Fruit fly (Drosophila melanogaster) whole organism, prepupa: ENCODE measurements around the gene Atxn7.

Experiments used
- Blimp-1 ChIP-seq: fragments of 200-800 bp; sonication (Bioruptor generic); optimal IDR thresholded peaks from 3 replicates; lab custom pipeline; 2017; ENCODE audit warnings: missing biosample characterization, missing genetic modification characterization, mild to moderate bottlenecking, moderate library complexity, missing genetic modification reagents
- CG10631 ChIP-seq: fragments of 200-800 bp; sonication (Bioruptor generic); optimal IDR thresholded peaks from 2 replicates; lab custom pipeline; 2016; ENCODE audit warnings: missing biosample characterization, missing genetic modification characterization
- CG11294 ChIP-seq: fragments of 200-800 bp; sonication (Bioruptor generic); IDR thresholded peaks from 2 replicates; pipeline ENCODE4 v1.3.6; 2022; ENCODE audit warnings: missing biosample characterization, missing genetic modification characterization
- CG11762 ChIP-seq: fragments of 200-800 bp; sonication (Bioruptor generic); optimal IDR thresholded peaks from 3 replicates; lab custom pipeline; 2016; ENCODE audit warnings: missing biosample characterization, missing genetic modification characterization; ENCODE audit not compliant: insufficient read depth
- CG15336 ChIP-seq: fragments of 200-800 bp; sonication (Bioruptor generic); IDR thresholded peaks from 2 replicates; pipeline ENCODE4 v1.3.6; 2022; ENCODE audit warnings: missing biosample characterization, missing genetic modification characterization
- CG1621 ChIP-seq: fragments of 200-800 bp; sonication (Bioruptor generic); optimal IDR thresholded peaks from 3 replicates; lab custom pipeline; 2018; ENCODE audit warnings: missing biosample characterization, mild to moderate bottlenecking, missing genetic modification characterization
- CG16779 ChIP-seq: fragments of 200-800 bp; sonication (Bioruptor generic); optimal IDR thresholded peaks from 3 replicates; lab custom pipeline; 2017; ENCODE audit warnings: missing biosample characterization, mild to moderate bottlenecking, missing genetic modification characterization
- CG3032 ChIP-seq: fragments of 200-800 bp; optimal IDR thresholded peaks from 2 replicates; lab custom pipeline; 2019; ENCODE audit warnings: missing biosample characterization, mild to moderate bottlenecking, missing genetic modification characterization, moderate library complexity
- CG31627 ChIP-seq: fragments of 200-800 bp; sonication (Bioruptor generic); optimal IDR thresholded peaks from 3 replicates; lab custom pipeline; 2016; ENCODE audit warnings: missing biosample characterization, missing genetic modification characterization
- CG32006 ChIP-seq: fragments of 200-800 bp; sonication (Bioruptor generic); optimal IDR thresholded peaks from 3 replicates; lab custom pipeline; 2017; ENCODE audit warnings: missing biosample characterization, mild to moderate bottlenecking, missing genetic modification characterization
- CG34406 ChIP-seq: fragments of 200-800 bp; sonication (Bioruptor generic); optimal IDR thresholded peaks from 3 replicates; lab custom pipeline; 2016; ENCODE audit warnings: missing biosample characterization, missing genetic modification characterization
- CG3919 ChIP-seq: fragments of 200-800 bp; sonication (Bioruptor generic); optimal IDR thresholded peaks from 3 replicates; lab custom pipeline; 2016; ENCODE audit warnings: missing biosample characterization, missing genetic modification characterization
- CG4318 ChIP-seq: fragments of 200-800 bp; sonication (Bioruptor generic); optimal IDR thresholded peaks from 3 replicates; lab custom pipeline; 2017; ENCODE audit warnings: missing biosample characterization, mild to moderate bottlenecking, missing genetic modification characterization
- CG6163 ChIP-seq: fragments of 200-800 bp; sonication (Bioruptor generic); IDR thresholded peaks from 3 replicates; pipeline ENCODE4 v1.3.6; 2022; ENCODE audit warnings: missing biosample characterization, missing genetic modification characterization
- CG6276 ChIP-seq: fragments of 200-800 bp; sonication (Bioruptor generic); optimal IDR thresholded peaks from 2 replicates; lab custom pipeline; 2017; ENCODE audit warnings: missing biosample characterization, mild to moderate bottlenecking, missing genetic modification characterization
- CG6808 ChIP-seq: fragments of 200-800 bp; sonication (Bioruptor generic); optimal IDR thresholded peaks from 3 replicates; lab custom pipeline; 2017; ENCODE audit warnings: missing biosample characterization, missing genetic modification characterization, mild to moderate bottlenecking, moderate library complexity, missing genetic modification reagents
- CG7368 ChIP-seq: fragments of 200-800 bp; sonication (Bioruptor generic); optimal IDR thresholded peaks from 3 replicates; lab custom pipeline; 2016; ENCODE audit warnings: missing biosample characterization, missing genetic modification characterization
- CG8119 ChIP-seq: fragments of 200-800 bp; sonication (Bioruptor generic); IDR thresholded peaks from 3 replicates; pipeline ENCODE4 v1.3.6; 2022; ENCODE audit warnings: missing biosample characterization, missing genetic modification characterization
- CG8319 ChIP-seq: fragments of 200-800 bp; sonication (Bioruptor generic); optimal IDR thresholded peaks from 3 replicates; lab custom pipeline; 2016; ENCODE audit warnings: missing biosample characterization, missing genetic modification characterization
- CG8632 ChIP-seq: fragments of 200-800 bp; sonication (Bioruptor generic); optimal IDR thresholded peaks from 3 replicates; lab custom pipeline; 2016; ENCODE audit warnings: missing biosample characterization, missing genetic modification characterization
- CG9139 ChIP-seq: fragments of 200-800 bp; sonication (Bioruptor generic); optimal IDR thresholded peaks from 3 replicates; lab custom pipeline; 2017; ENCODE audit warnings: missing biosample characterization, mild to moderate bottlenecking, missing genetic modification characterization
- Eip75B ChIP-seq: fragments of 200-800 bp; sonication (Bioruptor generic); optimal IDR thresholded peaks from 3 replicates; lab custom pipeline; 2016; ENCODE audit warnings: missing biosample characterization, missing genetic modification characterization
- Eip78C ChIP-seq: fragments of 200-800 bp; sonication (Bioruptor generic); peaks from one replicate; lab custom pipeline; 2016; ENCODE audit warnings: missing biosample characterization, missing genetic modification characterization
- Eip93F ChIP-seq: fragments of 200-800 bp; sonication (Bioruptor generic); optimal IDR thresholded peaks from 2 replicates; lab custom pipeline; 2016; ENCODE audit warnings: missing biosample characterization, mild to moderate bottlenecking, missing genetic modification characterization
- Ets21C ChIP-seq: fragments of 200-800 bp; sonication (Bioruptor generic); optimal IDR thresholded peaks from 3 replicates; lab custom pipeline; 2016; ENCODE audit warnings: missing biosample characterization, missing genetic modification characterization
- Ets96B ChIP-seq: fragments of 200-800 bp; optimal IDR thresholded peaks from 2 replicates; lab custom pipeline; 2019; ENCODE audit warnings: missing biosample characterization, mild to moderate bottlenecking, missing genetic modification characterization, moderate library complexity
- Gug ChIP-seq: fragments of 200-800 bp; sonication (Bioruptor generic); IDR thresholded peaks from 2 replicates; pipeline ENCODE4 v1.3.6; 2022; ENCODE audit warnings: missing biosample characterization, missing genetic modification characterization
- Hr38 ChIP-seq: sonication (Bioruptor generic); optimal IDR thresholded peaks from 2 replicates; lab custom pipeline; 2016; ENCODE audit warnings: missing biosample characterization, missing genetic modification characterization
- Hr39 ChIP-seq: fragments of 200-800 bp; sonication (Bioruptor generic); optimal IDR thresholded peaks from 2 replicates; lab custom pipeline; 2016; ENCODE audit warnings: missing biosample characterization, missing genetic modification characterization
- Hr4 ChIP-seq: fragments of 200-800 bp; sonication (Bioruptor generic); optimal IDR thresholded peaks from 3 replicates; lab custom pipeline; 2016; ENCODE audit warnings: missing biosample characterization, missing genetic modification characterization
- Lpt ChIP-seq: fragments of 200-800 bp; sonication (Bioruptor generic); optimal IDR thresholded peaks from 3 replicates; lab custom pipeline; 2016; ENCODE audit warnings: missing biosample characterization, missing genetic modification characterization
- Met ChIP-seq: fragments of 200-800 bp; sonication (Bioruptor generic); optimal IDR thresholded peaks from 3 replicates; lab custom pipeline; 2016; ENCODE audit warnings: missing biosample characterization, missing genetic modification characterization
- Smox ChIP-seq: fragments of 200-800 bp; sonication (Bioruptor generic); optimal IDR thresholded peaks from 3 replicates; lab custom pipeline; 2016; ENCODE audit warnings: missing biosample characterization, missing genetic modification characterization
- Sox102F ChIP-seq: fragments of 200-800 bp; sonication (Bioruptor generic); optimal IDR thresholded peaks from 2 replicates; lab custom pipeline; 2016; ENCODE audit warnings: missing biosample characterization, mild to moderate bottlenecking, missing genetic modification characterization
- Sox14 ChIP-seq: fragments of 200-800 bp; sonication (Bioruptor generic); optimal IDR thresholded peaks from 3 replicates; lab custom pipeline; 2016; ENCODE audit warnings: missing biosample characterization, missing genetic modification characterization
- Sox15 ChIP-seq: fragments of 200-800 bp; sonication (Bioruptor generic); optimal IDR thresholded peaks from 3 replicates; lab custom pipeline; 2016; ENCODE audit warnings: missing biosample characterization, missing genetic modification characterization
- acj6 ChIP-seq: fragments of 200-800 bp; sonication (Bioruptor generic); optimal IDR thresholded peaks from 3 replicates; lab custom pipeline; 2016; ENCODE audit warnings: missing biosample characterization, missing genetic modification characterization
- dac ChIP-seq: fragments of 200-800 bp; sonication (Bioruptor generic); optimal IDR thresholded peaks from 2 replicates; lab custom pipeline; 2017; ENCODE audit warnings: missing biosample characterization, mild to moderate bottlenecking, missing genetic modification characterization
- dsx ChIP-seq: fragments of 200-800 bp; optimal IDR thresholded peaks from 3 replicates; lab custom pipeline; 2019; ENCODE audit warnings: missing biosample characterization, mild to moderate bottlenecking, missing genetic modification characterization, moderate library complexity; ENCODE audit not compliant: poor library complexity, severe bottlenecking
- esn ChIP-seq: fragments of 200-800 bp; sonication (Bioruptor generic); optimal IDR thresholded peaks from 2 replicates; lab custom pipeline; 2016; ENCODE audit warnings: missing biosample characterization, mild to moderate bottlenecking, missing genetic modification characterization, moderate library complexity
- fd59A ChIP-seq: fragments of 200-800 bp; sonication (Bioruptor generic); optimal IDR thresholded peaks from 2 replicates; lab custom pipeline; 2017; ENCODE audit warnings: missing biosample characterization, mild to moderate bottlenecking, missing genetic modification characterization, missing genetic modification reagents
- fd85E ChIP-seq: fragments of 200-800 bp; sonication (Bioruptor generic); optimal IDR thresholded peaks from 3 replicates; lab custom pipeline; 2016; ENCODE audit warnings: missing biosample characterization, missing genetic modification characterization
- fkh ChIP-seq: fragments of 200-800 bp; sonication (Bioruptor generic); optimal IDR thresholded peaks from 3 replicates; lab custom pipeline; 2017; ENCODE audit warnings: missing biosample characterization, mild to moderate bottlenecking, missing genetic modification characterization, moderate library complexity
- lz ChIP-seq: fragments of 200-800 bp; sonication (Bioruptor generic); optimal IDR thresholded peaks from 3 replicates; lab custom pipeline; 2016; ENCODE audit warnings: missing biosample characterization, missing genetic modification characterization
- net ChIP-seq: fragments of 200-800 bp; sonication (Bioruptor generic); optimal IDR thresholded peaks from 3 replicates; lab custom pipeline; 2016; ENCODE audit warnings: missing biosample characterization, missing genetic modification characterization
- pdm3 ChIP-seq: fragments of 200-800 bp; sonication (Bioruptor generic); optimal IDR thresholded peaks from 3 replicates; lab custom pipeline; 2016; ENCODE audit warnings: missing biosample characterization, missing genetic modification characterization
- salr ChIP-seq, 2 experiments: fragments of 200-800 bp; sonication (Bioruptor generic); optimal IDR thresholded peaks; 3 replicates each; lab custom pipeline; 2016 to 2018; ENCODE audit warnings: missing biosample characterization in 2 of 2, missing genetic modification characterization in 2 of 2, mild to moderate bottlenecking in 1 of 2
- spab ChIP-seq: fragments of 200-800 bp; sonication (Bioruptor generic); optimal IDR thresholded peaks from 2 replicates; lab custom pipeline; 2017; ENCODE audit warnings: missing biosample characterization, mild to moderate bottlenecking, missing genetic modification characterization, missing genetic modification reagents
- ss ChIP-seq, 2 experiments: fragments of 200-800 bp; sonication (Bioruptor generic); optimal IDR thresholded peaks; 2 replicates in 1 of 2; 3 replicates in 1 of 2; lab custom pipeline; 2017 to 2018; ENCODE audit warnings: mild to moderate bottlenecking in 2 of 2, missing biosample characterization in 2 of 2, missing genetic modification characterization in 2 of 2, moderate library complexity in 1 of 2
- svp ChIP-seq: fragments of 200-800 bp; sonication (Bioruptor generic); peaks from one replicate; lab custom pipeline; 2016; ENCODE audit warnings: missing biosample characterization, missing genetic modification characterization
- topi ChIP-seq: fragments of 200-800 bp; sonication (Bioruptor generic); optimal IDR thresholded peaks from 3 replicates; lab custom pipeline; 2016; ENCODE audit warnings: missing biosample characterization, missing genetic modification characterization
- vri ChIP-seq: fragments of 200-800 bp; sonication (Bioruptor generic); optimal IDR thresholded peaks from 3 replicates; lab custom pipeline; 2016; ENCODE audit warnings: missing biosample characterization, mild to moderate bottlenecking, missing genetic modification characterization

The Atxn7 gene

DNA sequence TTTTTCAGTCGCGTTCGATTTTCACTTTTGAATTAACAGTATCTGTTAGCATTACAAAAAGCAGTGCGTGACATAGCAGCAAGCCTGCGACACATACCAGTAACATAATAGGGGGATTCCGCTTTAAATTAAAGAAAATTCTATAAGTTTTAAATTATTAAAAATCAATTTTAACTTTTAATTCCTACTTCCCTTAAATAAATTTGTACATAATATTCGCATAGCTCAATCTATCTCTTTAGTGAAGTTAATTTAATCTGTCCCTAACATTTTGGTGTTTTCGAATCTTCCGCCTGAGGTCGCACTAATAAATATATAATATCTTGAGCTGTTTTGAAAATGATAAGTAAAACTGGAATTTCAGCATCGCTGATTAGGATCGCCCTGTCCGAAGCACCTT is 44.8 kb downstream of the Atxn7 start, which contains the start of gene CG9886:
TSS of gene CG9886 (plus strand) at position 341 of the 400 bp plus-strand sequence.
- no peak for TF ChIP-seq dac (GFP tag; lab: Kevin White, UChicago)
- no peak for TF ChIP-seq CG4318 (GFP tag; lab: Kevin White, UChicago)
- TF ChIP-seq Gug (GFP tag; lab: Robert Waterston, UW), result no peak
- TF ChIP-seq salr (GFP tag; optimal IDR thresholded peaks at IDR 0.05; lab: Kevin White, UChicago), result peak in 1 of 2 experiments; percentile 25
- no peak for TF ChIP-seq Sox15 (GFP tag; lab: Kevin White, UChicago)
- TF ChIP-seq CG34406 (GFP tag; lab: Kevin White, UChicago), result peak; percentile 49
- no peak for TF ChIP-seq CG6276 (GFP tag; lab: Kevin White, UChicago)
- TF ChIP-seq Ets96B (tag; lab: Kevin White, UChicago), result peak; percentile 58
- TF ChIP-seq fd85E (GFP tag; lab: Kevin White, UChicago), result no peak
- no peak for TF ChIP-seq fd59A (GFP tag; lab: Kevin White, UChicago)
- no peak for TF ChIP-seq fkh (GFP tag; lab: Kevin White, UChicago)
- TF ChIP-seq topi (GFP tag; lab: Kevin White, UChicago), result peak; percentile 33
- no peak for TF ChIP-seq CG16779
- no peak for TF ChIP-seq ss (GFP tag; optimal IDR thresholded peaks at IDR 0.05; lab: Kevin White, UChicago)
- TF ChIP-seq CG9139 (GFP tag; lab: Kevin White, UChicago), result no peak
- TF ChIP-seq Blimp-1 (GFP tag; lab: Kevin White, UChicago), result no peak
- peak; percentile 34 for TF ChIP-seq Sox14 (GFP tag; lab: Kevin White, UChicago)
- TF ChIP-seq lz, result peak; percentile 52
- TF ChIP-seq CG6808 (GFP tag; lab: Kevin White, UChicago), result no peak
- TF ChIP-seq vri (GFP tag; lab: Kevin White, UChicago), result peak; percentile 37
- no peak for TF ChIP-seq CG1621
- TF ChIP-seq CG32006, result peak; percentile 50
- no peak for TF ChIP-seq Hr38 (GFP tag; lab: Kevin White, UChicago)
- TF ChIP-seq Smox (GFP tag; lab: Kevin White, UChicago), result peak; percentile 62
- TF ChIP-seq Lpt, result peak; percentile 3
- TF ChIP-seq Eip78C (GFP tag; lab: Kevin White, UChicago), result peak; percentile 87
- peak; percentile 33 for TF ChIP-seq CG8632
- TF ChIP-seq CG10631 (GFP tag; lab: Kevin White, UChicago), result peak; percentile 43
- TF ChIP-seq Hr39, result peak; percentile 34
- TF ChIP-seq Sox102F, result peak; percentile 36
- TF ChIP-seq Met (GFP tag; lab: Kevin White, UChicago), result peak; percentile 29
- peak; percentile 60 for TF ChIP-seq CG15336
- TF ChIP-seq CG3919, result peak; percentile 41
- TF ChIP-seq net (GFP tag; lab: Kevin White, UChicago), result peak; percentile 22
- no peak for TF ChIP-seq CG11762
- peak; percentile 80 for TF ChIP-seq svp (GFP tag; lab: Kevin White, UChicago)
- TF ChIP-seq acj6 (GFP tag; lab: Kevin White, UChicago), result peak; percentile 55
- peak; percentile 47; the same call in 2 of the 3 replicates for TF ChIP-seq CG8119 (GFP tag; lab: Robert Waterston, UW)
- peak; percentile 23 for TF ChIP-seq Eip75B (GFP tag; lab: Kevin White, UChicago)
- TF ChIP-seq dsx (GFP tag; lab: Kevin White, UChicago), result no peak
- TF ChIP-seq CG8319 (GFP tag; lab: Kevin White, UChicago), result no peak
- peak; percentile 51 for TF ChIP-seq CG31627
- peak; percentile 73 for TF ChIP-seq CG3032 (tag; lab: Kevin White, UChicago)
- TF ChIP-seq Ets21C, result peak; percentile 7
- TF ChIP-seq CG7368, result no peak
- TF ChIP-seq CG6163 (GFP tag; lab: Robert Waterston, UW), result 0 out of 3 replicates have a peak, but pooled peaks have one; percentile 11
- TF ChIP-seq esn, result peak; percentile 67
- peak; percentile 60 for TF ChIP-seq pdm3 (GFP tag; lab: Kevin White, UChicago)
- peak; percentile 44 for TF ChIP-seq Hr4 (GFP tag; lab: Kevin White, UChicago)
- TF ChIP-seq Eip93F (GFP tag; lab: Kevin White, UChicago), result no peak
- no peak for TF ChIP-seq spab (GFP tag; lab: Kevin White, UChicago)
- no peak for TF ChIP-seq CG11294 (GFP tag; lab: Robert Waterston, UW)
